Worm (Caenorhabditis elegans) whole organism, L1 larva: ENCODE measurements around the gene F11D11.6.
A peak's percentile ranks its signal among the peaks of the same experiment; 100 is the strongest.

Experiments used
- C16A3.4 ChIP-seq: fragments of 150-350 bp; optimal IDR thresholded peaks from 2 replicates; lab custom pipeline; 2014; ENCODE audit warnings: missing biosample characterization, missing genetic modification characterization
- F16B12.6 ChIP-seq: fragments of 150-350 bp; optimal IDR thresholded peaks from 2 replicates; lab custom pipeline; 2014; ENCODE audit warnings: missing biosample characterization, missing genetic modification characterization
- Y116A8C.19 ChIP-seq: sonication (generic microtip); optimal IDR thresholded peaks from 2 replicates; lab custom pipeline; 2016; ENCODE audit warnings: missing compliant biosample characterization, missing genetic modification characterization, borderline replicate concordance
- aha-1 ChIP-seq: fragments of 150-350 bp; optimal IDR thresholded peaks from 2 replicates; lab custom pipeline; 2014; ENCODE audit warnings: missing biosample characterization, missing genetic modification characterization
- alr-1 ChIP-seq: fragments of 200-800 bp; sonication (Bioruptor generic); optimal IDR thresholded peaks from 2 replicates; lab custom pipeline; 2018; ENCODE audit warnings: borderline replicate concordance, mild to moderate bottlenecking, missing genetic modification characterization, missing compliant biosample characterization
- aly-2 ChIP-seq: fragments of 150-350 bp; optimal IDR thresholded peaks from 2 replicates; lab custom pipeline; 2014; ENCODE audit warnings: missing biosample characterization, missing genetic modification characterization
- ama-1 ChIP-seq: fragments of 150-350 bp; optimal IDR thresholded peaks from 2 replicates; lab custom pipeline; 2014
- ceh-82 ChIP-seq, 3 experiments: fragments of 150-350 bp in 1 of 3; sonication (generic microtip) in 2 of 3; optimal IDR thresholded peaks; 2 replicates each; lab custom pipeline; 2014 to 2017; ENCODE audit warnings: missing biosample characterization in 3 of 3, missing genetic modification characterization in 3 of 3
- ceh-90 ChIP-seq: sonication (generic microtip); optimal IDR thresholded peaks from 2 replicates; lab custom pipeline; 2016; ENCODE audit warnings: missing genetic modification characterization, missing compliant biosample characterization
- dsc-1 ChIP-seq: sonication (generic microtip); optimal IDR thresholded peaks from 2 replicates; lab custom pipeline; 2016; ENCODE audit warnings: mild to moderate bottlenecking, missing genetic modification characterization, missing compliant biosample characterization
- efl-1 ChIP-seq, 4 experiments: fragments of 150-350 bp; optimal IDR thresholded peaks in 3 of 4; peaks in 1 of 4; 1 replicate in 1 of 4; 2 replicates in 3 of 4; lab custom pipeline; 2014; ENCODE audit warnings: missing biosample characterization in 2 of 4, missing genetic modification characterization in 2 of 4, missing genetic modification reagents in 2 of 4
- egl-13 ChIP-seq: sonication (generic microtip); optimal IDR thresholded peaks from 2 replicates; lab custom pipeline; 2016; ENCODE audit warnings: missing genotype, missing genetic modification reagents, missing genetic modification characterization, missing compliant biosample characterization
- egl-27 ChIP-seq, 2 experiments: fragments of 150-350 bp in 1 of 2; sonication (generic microtip); optimal IDR thresholded peaks; 3 replicates each; lab custom pipeline; 2017 to 2018; ENCODE audit warnings: missing biosample characterization in 2 of 2, missing genetic modification characterization in 2 of 2, missing genetic modification reagents in 2 of 2
- ets-5 ChIP-seq: fragments of 200-800 bp; sonication (Bioruptor generic); IDR thresholded peaks from 2 replicates; pipeline ENCODE4 v1.3.6; 2022; ENCODE audit warnings: missing genetic modification characterization, missing compliant biosample characterization
- fkh-8 ChIP-seq: sonication (generic microtip); optimal IDR thresholded peaks from 2 replicates; lab custom pipeline; 2016; ENCODE audit warnings: mild to moderate bottlenecking, missing genetic modification characterization, missing compliant biosample characterization
- grh-1 ChIP-seq: fragments of 200-800 bp; sonication (Bioruptor generic); IDR thresholded peaks from 2 replicates; pipeline ENCODE4 v1.3.6; 2022; ENCODE audit warnings: missing genetic modification reagents, missing genetic modification characterization, missing compliant biosample characterization
- hlh-17 ChIP-seq: fragments of 200-800 bp; sonication (Bioruptor generic); optimal IDR thresholded peaks from 2 replicates; lab custom pipeline; 2018; ENCODE audit warnings: missing genetic modification characterization, mild to moderate bottlenecking, missing compliant biosample characterization, moderate library complexity, borderline replicate concordance
- hlh-4 ChIP-seq: sonication (generic microtip); optimal IDR thresholded peaks from 2 replicates; lab custom pipeline; 2016; ENCODE audit warnings: mild to moderate bottlenecking, missing genetic modification characterization, missing compliant biosample characterization
- lin-13 ChIP-seq: fragments of 150-350 bp; optimal IDR thresholded peaks from 2 replicates; lab custom pipeline; 2014; ENCODE audit warnings: missing biosample characterization, missing genetic modification reagents, missing genetic modification characterization
- lin-15B ChIP-seq: fragments of 150-350 bp; sonication (generic microtip); optimal IDR thresholded peaks from 3 replicates; lab custom pipeline; 2014; ENCODE audit warnings: missing biosample characterization, missing genetic modification characterization
- lin-35 ChIP-seq, 2 experiments: fragments of 150-350 bp; optimal IDR thresholded peaks; 2 replicates each; lab custom pipeline; 2014; ENCODE audit warnings: missing biosample characterization in 2 of 2, missing genetic modification characterization in 2 of 2, missing genetic modification reagents in 2 of 2
- lir-3 ChIP-seq: sonication (generic microtip); optimal IDR thresholded peaks from 2 replicates; lab custom pipeline; 2016; ENCODE audit warnings: mild to moderate bottlenecking, missing genetic modification characterization, moderate library complexity, missing compliant biosample characterization; ENCODE audit not compliant: poor library complexity
- nhr-12 ChIP-seq: sonication (generic microtip); optimal IDR thresholded peaks from 2 replicates; lab custom pipeline; 2017; ENCODE audit warnings: missing biosample characterization, missing genetic modification characterization
- nhr-28 ChIP-seq: fragments of 150-350 bp; optimal IDR thresholded peaks from 2 replicates; lab custom pipeline; 2014; ENCODE audit warnings: missing biosample characterization, missing genetic modification characterization
- nhr-47 ChIP-seq: sonication (generic microtip); optimal IDR thresholded peaks from 2 replicates; lab custom pipeline; 2016; ENCODE audit warnings: mild to moderate bottlenecking, missing genetic modification characterization, moderate library complexity, missing compliant biosample characterization
- nhr-71 ChIP-seq: sonication (generic microtip); optimal IDR thresholded peaks from 2 replicates; lab custom pipeline; 2016; ENCODE audit warnings: mild to moderate bottlenecking, missing genetic modification characterization, moderate library complexity, missing compliant biosample characterization
- nhr-77 ChIP-seq: fragments of 150-350 bp; optimal IDR thresholded peaks from 2 replicates; lab custom pipeline; 2014; ENCODE audit warnings: missing biosample characterization, missing genetic modification characterization
- pag-3 ChIP-seq: sonication (generic microtip); optimal IDR thresholded peaks from 2 replicates; lab custom pipeline; 2017; ENCODE audit warnings: missing genetic modification characterization, mild to moderate bottlenecking, missing compliant biosample characterization, antibody characterized with exemption, borderline replicate concordance; ENCODE audit not compliant: insufficient read depth
- pax-3 ChIP-seq: fragments of 200-800 bp; sonication (Bioruptor generic); optimal IDR thresholded peaks from 2 replicates; lab custom pipeline; 2018; ENCODE audit warnings: mild to moderate bottlenecking, missing genetic modification characterization, moderate library complexity, missing compliant biosample characterization
- pqm-1 ChIP-seq: sonication (generic microtip); optimal IDR thresholded peaks from 3 replicates; lab custom pipeline; 2017; ENCODE audit warnings: missing biosample characterization, missing genetic modification characterization
- rnt-1 ChIP-seq: sonication (generic microtip); optimal IDR thresholded peaks from 2 replicates; lab custom pipeline; 2016; ENCODE audit warnings: mild to moderate bottlenecking, missing genetic modification characterization, moderate library complexity, missing compliant biosample characterization
- snu-23 ChIP-seq: sonication (generic microtip); optimal IDR thresholded peaks from 2 replicates; lab custom pipeline; 2016; ENCODE audit warnings: missing genetic modification characterization, missing compliant biosample characterization
- sox-4 ChIP-seq: sonication (generic microtip); optimal IDR thresholded peaks from 2 replicates; lab custom pipeline; 2016; ENCODE audit warnings: missing genetic modification characterization, missing compliant biosample characterization
- sup-37 ChIP-seq: fragments of 200-800 bp; sonication (Bioruptor generic); optimal IDR thresholded peaks from 2 replicates; lab custom pipeline; 2018; ENCODE audit warnings: mild to moderate bottlenecking, missing genetic modification characterization, missing compliant biosample characterization
- tlp-1 ChIP-seq: fragments of 150-350 bp; optimal IDR thresholded peaks from 2 replicates; lab custom pipeline; 2014; ENCODE audit warnings: missing biosample characterization, missing genetic modification characterization
- unc-130 ChIP-seq: fragments of 150-350 bp; optimal IDR thresholded peaks from 2 replicates; lab custom pipeline; 2017; ENCODE audit warnings: missing biosample characterization, missing genetic modification characterization, inconsistent platforms
- unc-62 ChIP-seq: fragments of 150-350 bp; optimal IDR thresholded peaks from 2 replicates; lab custom pipeline; 2014; ENCODE audit warnings: missing biosample characterization, missing genetic modification reagents, missing genetic modification characterization
- vab-15 ChIP-seq: sonication (generic microtip); optimal IDR thresholded peaks from 2 replicates; lab custom pipeline; 2017; ENCODE audit warnings: missing genotype, mild to moderate bottlenecking, missing genetic modification characterization, missing compliant biosample characterization
- xbp-1 ChIP-seq: sonication (generic microtip); optimal IDR thresholded peaks from 2 replicates; lab custom pipeline; 2016; ENCODE audit warnings: missing genetic modification characterization, missing compliant biosample characterization
- zag-1 ChIP-seq: fragments of 150-350 bp; optimal IDR thresholded peaks from 2 replicates; lab custom pipeline; 2014; ENCODE audit warnings: missing biosample characterization, missing genetic modification characterization
- zip-4 ChIP-seq: fragments of 200-800 bp; sonication (Bioruptor generic); optimal IDR thresholded peaks from 2 replicates; lab custom pipeline; 2018; ENCODE audit warnings: mild to moderate bottlenecking, missing genetic modification characterization, moderate library complexity, missing compliant biosample characterization
- ztf-4 ChIP-seq: fragments of 150-350 bp; optimal IDR thresholded peaks from 2 replicates; lab custom pipeline; 2014; ENCODE audit warnings: missing biosample characterization, missing genetic modification characterization

Gene F11D11.6

DNA sequence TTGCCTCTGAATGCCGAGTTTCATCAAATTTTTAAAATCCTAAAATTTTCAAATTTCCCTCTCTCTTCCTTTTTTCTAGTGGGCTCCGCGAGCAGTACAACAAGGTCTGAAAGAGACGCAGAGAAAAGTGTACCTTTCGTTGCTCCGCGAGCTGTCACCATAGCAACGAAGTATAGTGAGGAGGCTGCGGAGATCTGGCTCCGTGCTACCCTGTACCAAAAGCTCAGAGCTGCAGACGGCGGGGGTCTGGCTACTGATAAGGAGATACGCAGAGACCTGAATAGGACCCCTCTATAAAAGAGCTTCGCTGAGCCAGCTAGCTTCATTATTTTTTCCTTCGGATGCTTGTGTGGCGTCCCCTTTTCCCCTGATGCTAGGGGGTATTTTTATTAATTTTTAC, 30.5 kb upstream of the F11D11.6 start, which contains the start of gene Y17D7B.10:
Gene Y17D7B.10, plus strand, starts transcription at position 243 of the 400 bp plus-strand sequence.
- TF ChIP-seq tlp-1 (tag; lab: Kevin White, UChicago) (no peak), sox-4 (tag; lab: Kevin White, UChicago) (peak; percentile 1), nhr-47 (tag; lab: Kevin White, UChicago) (peak; percentile 35), efl-1 (optimal IDR thresholded peaks at IDR 0.05; lab: Kevin White, UChicago) (no peak), efl-1 (GFP tag; optimal IDR thresholded peaks at IDR 0.05 in 1 of 2; lab: Kevin White, UChicago) (peak in 1 of 2 experiments; percentile 89), dsc-1 (tag; lab: Kevin White, UChicago) (peak; percentile 25), nhr-12 (tag; lab: Kevin White, UChicago) (no peak), fkh-8 (peak; percentile 64), ama-1 (no peak)

DNA sequence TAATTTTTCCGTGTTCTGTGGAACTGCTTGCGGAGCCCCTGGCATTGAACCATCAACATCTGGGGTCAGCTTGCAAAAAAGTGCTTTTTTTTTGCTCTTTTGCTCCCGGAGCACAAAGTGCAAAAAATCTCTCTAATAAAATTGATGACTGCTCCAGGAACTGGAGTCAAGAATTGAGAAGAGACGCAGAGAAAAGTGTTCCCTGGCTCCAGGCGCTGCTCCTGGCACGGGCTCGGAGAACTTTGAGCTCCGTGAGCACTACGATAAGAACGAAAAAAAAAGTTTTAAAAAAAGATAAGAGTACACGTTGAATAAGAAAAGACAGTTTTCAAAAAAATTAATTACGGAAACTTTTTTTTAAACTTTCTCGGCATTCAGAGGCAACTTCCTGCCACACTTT, 29.8 kb upstream of the F11D11.6 start:
- TF ChIP-seq dsc-1 (tag; lab: Kevin White, UChicago) (peak; percentile 31), zip-4 (GFP tag; lab: Kevin White, UChicago) (no peak), efl-1 (optimal IDR thresholded peaks at IDR 0.05; lab: Kevin White, UChicago) (no peak), efl-1 (GFP tag; optimal IDR thresholded peaks at IDR 0.05 in 1 of 2; lab: Kevin White, UChicago) (no peak), hlh-4 (tag; lab: Kevin White, UChicago) (no peak), alr-1 (tag; lab: Kevin White, UChicago) (no peak), pax-3 (tag; lab: Kevin White, UChicago) (no peak)

DNA sequence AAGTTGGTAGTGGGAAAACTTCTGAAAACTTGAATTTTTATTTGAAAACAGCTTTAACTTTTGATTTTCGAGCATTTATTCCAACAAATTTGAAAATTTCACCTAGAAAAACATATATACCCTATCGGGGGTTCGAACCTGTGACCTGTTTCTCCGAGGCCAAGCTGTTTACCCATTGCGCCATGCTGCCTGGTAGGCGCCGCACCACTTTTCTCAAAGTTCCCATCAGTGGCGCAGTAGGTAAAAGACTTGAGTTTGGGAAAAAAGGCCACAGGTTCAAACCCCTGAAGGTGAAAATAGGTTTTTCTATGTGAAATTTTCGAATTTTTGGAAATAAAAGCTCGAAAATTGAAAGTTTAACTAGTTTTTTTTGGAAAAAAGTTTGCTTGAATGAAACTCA, 27.7 kb upstream of the F11D11.6 start:
- no peak for TF ChIP-seq ama-1
- no peak for TF ChIP-seq snu-23 (GFP tag; lab: Kevin White, UChicago)
- TF ChIP-seq zip-4 (GFP tag; lab: Kevin White, UChicago) = no peak
- TF ChIP-seq lin-35 (GFP tag; optimal IDR thresholded peaks at IDR 0.05; lab: Kevin White, UChicago) = no peak
- TF ChIP-seq lin-13 (GFP tag; lab: Kevin White, UChicago) = no peak
- TF ChIP-seq ceh-90 (tag; lab: Kevin White, UChicago) = no peak
- TF ChIP-seq pqm-1 (tag; lab: Kevin White, UChicago) = no peak
- TF ChIP-seq sup-37 (GFP tag; lab: Kevin White, UChicago) = no peak
- TF ChIP-seq nhr-77 (tag; lab: Kevin White, UChicago) = no peak
- TF ChIP-seq zag-1 (tag; lab: Kevin White, UChicago) = no peak
- no peak for TF ChIP-seq lin-15B
- no peak for TF ChIP-seq unc-62 (GFP tag; lab: Kevin White, UChicago)
- no peak for TF ChIP-seq ztf-4
- no peak for TF ChIP-seq xbp-1 (tag; lab: Kevin White, UChicago)
- no peak for TF ChIP-seq C16A3.4 (tag; lab: Kevin White, UChicago)
- TF ChIP-seq F16B12.6 (tag; lab: Kevin White, UChicago) = no peak
- TF ChIP-seq vab-15 (tag; lab: Kevin White, UChicago) = no peak
- no peak for TF ChIP-seq aha-1 (tag; lab: Kevin White, UChicago)

DNA sequence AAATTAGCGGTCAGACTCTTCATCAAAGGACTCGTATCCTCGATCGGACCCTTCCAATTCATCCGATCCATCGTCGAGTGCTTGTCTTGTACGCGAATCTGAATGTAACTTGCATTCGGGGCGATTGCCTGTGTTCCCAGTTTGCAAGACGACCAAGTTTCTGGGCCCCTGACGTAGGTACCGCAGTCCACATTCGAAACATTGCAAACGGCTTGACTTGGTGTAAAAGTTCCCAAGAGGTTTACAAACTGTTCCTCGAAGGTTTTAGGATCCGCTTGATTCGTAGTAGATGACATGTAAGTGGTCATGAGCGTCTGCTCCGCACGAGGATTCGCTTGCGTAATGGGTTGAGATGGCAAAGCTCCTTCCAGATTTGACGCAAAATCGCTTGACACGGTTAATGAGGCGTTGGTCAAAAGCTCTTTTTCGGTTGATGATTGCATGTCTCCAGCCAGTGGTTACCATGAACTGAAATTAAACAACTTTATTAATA, 23.4 kb upstream of the F11D11.6 start, which contains the start of gene Y17D7B.4:
Gene Y17D7B.4, minus strand, starts transcription at position 443 of the 493 bp plus-strand sequence.
- TF ChIP-seq Y116A8C.19 (tag; lab: Kevin White, UChicago) = no peak
- no peak for TF ChIP-seq nhr-71 (tag; lab: Kevin White, UChicago)
- TF ChIP-seq pag-3 (tag; lab: Kevin White, UChicago) = no peak
- TF ChIP-seq nhr-77 (tag; lab: Kevin White, UChicago) = no peak
- TF ChIP-seq ets-5 (GFP tag; lab: Robert Waterston, UW) = no peak
- no peak for TF ChIP-seq lir-3 (tag; lab: Kevin White, UChicago)
- TF ChIP-seq vab-15 (tag; lab: Kevin White, UChicago) = no peak
- no peak for TF ChIP-seq hlh-17
- TF ChIP-seq grh-1 (GFP tag; lab: Robert Waterston, UW) = no peak
- TF ChIP-seq aly-2 (tag; lab: Kevin White, UChicago) = no peak
- TF ChIP-seq unc-130 (tag; lab: Kevin White, UChicago) = no peak
- TF ChIP-seq snu-23 (GFP tag; lab: Kevin White, UChicago) = no peak
- TF ChIP-seq egl-27 (tag; optimal IDR thresholded peaks at IDR 0.05; lab: Kevin White, UChicago) = no peak
- TF ChIP-seq ceh-82 (tag; optimal IDR thresholded peaks at IDR 0.05; lab: Kevin White, UChicago) = no peak
- TF ChIP-seq nhr-28 (tag; lab: Kevin White, UChicago) = no peak
- no peak for TF ChIP-seq egl-13 (tag; lab: Kevin White, UChicago)
- TF ChIP-seq rnt-1 (tag; lab: Kevin White, UChicago) = no peak
- no peak for TF ChIP-seq dsc-1 (tag; lab: Kevin White, UChicago)
